Fruit fly (Drosophila melanogaster) whole organism, embryonic: ENCODE data around the gene Eip63F-1.

ENCODE experiments used
- Bgb ChIP-seq: fragments of 200-800 bp; sonication (Bioruptor generic); IDR thresholded peaks from 2 replicates; pipeline ENCODE4 v1.3.6; 2022; ENCODE audit warnings: missing biosample characterization, missing genetic modification characterization; ENCODE audit not compliant: partially characterized antibody
- CG10267 ChIP-seq: fragments of 200-800 bp; sonication (Bioruptor generic); optimal IDR thresholded peaks from 2 replicates; lab custom pipeline; 2018; ENCODE audit warnings: missing biosample characterization, mild to moderate bottlenecking, missing genetic modification characterization, moderate library complexity
- CG11560 ChIP-seq: fragments of 200-800 bp; sonication (Bioruptor generic); IDR thresholded peaks from 3 replicates; pipeline ENCODE4 v1.3.6; 2022; ENCODE audit warnings: missing biosample characterization, missing genetic modification characterization
- CG11695 ChIP-seq: fragments of 200-800 bp; sonication (Bioruptor generic); IDR thresholded peaks from 3 replicates; pipeline ENCODE4 v1.3.6; 2022; ENCODE audit warnings: missing biosample characterization, missing genetic modification characterization
- CG12769 ChIP-seq: fragments of 200-800 bp; sonication (Bioruptor generic); optimal IDR thresholded peaks from 2 replicates; lab custom pipeline; 2019; ENCODE audit warnings: missing biosample characterization, mild to moderate bottlenecking, missing genetic modification characterization, moderate library complexity
- CG17359 ChIP-seq: fragments of 200-800 bp; sonication (Bioruptor generic); optimal IDR thresholded peaks from 3 replicates; lab custom pipeline; 2018; ENCODE audit warnings: missing biosample characterization, mild to moderate bottlenecking, missing genetic modification characterization, moderate library complexity
- CG18619 ChIP-seq: fragments of 200-800 bp; sonication (Bioruptor generic); optimal IDR thresholded peaks from 3 replicates; lab custom pipeline; 2017; ENCODE audit warnings: missing biosample characterization, mild to moderate bottlenecking, missing genetic modification characterization
- CG30020 ChIP-seq: fragments of 200-800 bp; optimal IDR thresholded peaks from 2 replicates; lab custom pipeline; 2019; ENCODE audit warnings: missing biosample characterization, mild to moderate bottlenecking, missing genetic modification characterization, moderate library complexity
- CG30431 ChIP-seq: fragments of 200-800 bp; sonication (Bioruptor generic); optimal IDR thresholded peaks from 2 replicates; lab custom pipeline; 2017; ENCODE audit warnings: missing biosample characterization, missing genetic modification characterization
- CG32532 ChIP-seq: fragments of 200-800 bp; sonication (Bioruptor generic); IDR thresholded peaks from 2 replicates; pipeline ENCODE4 v1.3.6; 2022; ENCODE audit warnings: missing biosample characterization, missing genetic modification characterization
- CG32767 ChIP-seq: fragments of 200-800 bp; sonication (Bioruptor generic); IDR thresholded peaks from 2 replicates; pipeline ENCODE4 v1.3.6; 2022; ENCODE audit warnings: missing biosample characterization, missing genetic modification characterization
- CG3995 ChIP-seq: fragments of 200-800 bp; sonication (Bioruptor generic); optimal IDR thresholded peaks from 3 replicates; lab custom pipeline; 2016; ENCODE audit warnings: missing biosample characterization, missing genetic modification characterization
- CG6175 ChIP-seq: fragments of 200-800 bp; sonication (Bioruptor generic); IDR thresholded peaks from 3 replicates; pipeline ENCODE4 v1.3.6; 2022; ENCODE audit warnings: missing biosample characterization, missing genetic modification characterization
- CrebB ChIP-seq: fragments of 200-800 bp; sonication (Bioruptor generic); optimal IDR thresholded peaks from 3 replicates; lab custom pipeline; 2018; ENCODE audit warnings: missing biosample characterization, mild to moderate bottlenecking, missing genetic modification characterization
- Elba2 ChIP-seq: fragments of 200-800 bp; sonication (Bioruptor generic); optimal IDR thresholded peaks from 3 replicates; lab custom pipeline; 2016; ENCODE audit warnings: missing biosample characterization, missing genetic modification characterization
- Ets97D ChIP-seq: fragments of 200-800 bp; sonication (Bioruptor generic); optimal IDR thresholded peaks from 3 replicates; lab custom pipeline; 2016; ENCODE audit warnings: missing biosample characterization, missing genetic modification characterization
- Mes4 ChIP-seq: fragments of 200-800 bp; sonication (Bioruptor generic); optimal IDR thresholded peaks from 2 replicates; lab custom pipeline; 2016; ENCODE audit warnings: missing biosample characterization, missing genetic modification characterization
- NC2α ChIP-seq: fragments of 200-800 bp; sonication (Bioruptor generic); optimal IDR thresholded peaks from 2 replicates; lab custom pipeline; 2016; ENCODE audit warnings: missing biosample characterization, missing genetic modification characterization
- NC2β ChIP-seq: fragments of 200-800 bp; sonication (Bioruptor generic); optimal IDR thresholded peaks from 2 replicates; lab custom pipeline; 2016; ENCODE audit warnings: missing biosample characterization, missing genetic modification characterization
- Nf-YC ChIP-seq: fragments of 200-800 bp; optimal IDR thresholded peaks from 3 replicates; lab custom pipeline; 2019; ENCODE audit warnings: missing biosample characterization, mild to moderate bottlenecking, missing genetic modification characterization, moderate library complexity
- Spps ChIP-seq: fragments of 200-800 bp; sonication (Bioruptor generic); optimal IDR thresholded peaks from 2 replicates; lab custom pipeline; 2018; ENCODE audit warnings: missing biosample characterization, mild to moderate bottlenecking, missing genetic modification characterization
- Stat92E ChIP-seq, 3 experiments: fragments of >200 bp in 2 of 3; fragments of 200-800 bp in 1 of 3; sonication (Bioruptor generic) in 1 of 3; optimal IDR thresholded peaks; 2 replicates each; lab custom pipeline; 2017 to 2019; ENCODE audit warnings: missing biosample characterization in 3 of 3, missing genetic modification characterization in 3 of 3, mild to moderate bottlenecking in 1 of 3, moderate library complexity in 1 of 3
- Trl ChIP-seq, 3 experiments: fragments of >200 bp in 2 of 3; fragments of 200-800 bp in 1 of 3; sonication (Bioruptor generic) in 1 of 3; optimal IDR thresholded peaks; 2 replicates in 1 of 3; 3 replicates in 2 of 3; lab custom pipeline; 2016 to 2017; ENCODE audit warnings: missing biosample characterization in 1 of 3, missing genetic modification characterization in 1 of 3
- Usf ChIP-seq: fragments of 200-800 bp; sonication (Bioruptor generic); optimal IDR thresholded peaks from 2 replicates; lab custom pipeline; 2017; ENCODE audit warnings: missing genotype, missing biosample characterization, missing genetic modification characterization
- Vsx1 ChIP-seq: fragments of 200-800 bp; sonication (Bioruptor generic); optimal IDR thresholded peaks from 2 replicates; lab custom pipeline; 2017; ENCODE audit warnings: missing biosample characterization, mild to moderate bottlenecking, missing genetic modification characterization, missing genetic modification reagents
- ap ChIP-seq: fragments of 200-800 bp; sonication (Bioruptor generic); IDR thresholded peaks from 2 replicates; pipeline ENCODE4 v1.3.6; 2022; ENCODE audit warnings: missing biosample characterization, missing genetic modification characterization
- bbx ChIP-seq: fragments of 200-800 bp; sonication (Bioruptor generic); IDR thresholded peaks from 2 replicates; pipeline ENCODE4 v1.3.6; 2022; ENCODE audit warnings: missing biosample characterization, missing genetic modification characterization; ENCODE audit not compliant: partially characterized antibody
- bigmax ChIP-seq: fragments of 200-800 bp; sonication (Bioruptor generic); optimal IDR thresholded peaks from 2 replicates; lab custom pipeline; 2018; ENCODE audit warnings: missing biosample characterization, mild to moderate bottlenecking, missing genetic modification characterization
- crol ChIP-seq: fragments of 200-800 bp; sonication (Bioruptor generic); IDR thresholded peaks from 2 replicates; pipeline ENCODE4 v1.3.6; 2022; ENCODE audit warnings: missing biosample characterization, missing genetic modification characterization
- danr ChIP-seq: fragments of 200-800 bp; sonication (Bioruptor generic); IDR thresholded peaks from 2 replicates; pipeline ENCODE4 v1.3.6; 2022; ENCODE audit warnings: missing biosample characterization, missing genetic modification characterization
- dati ChIP-seq: fragments of 200-800 bp; sonication (Bioruptor generic); IDR thresholded peaks from 2 replicates; pipeline ENCODE4 v1.3.6; 2022; ENCODE audit warnings: missing biosample characterization, missing genetic modification characterization
- dimm ChIP-seq: fragments of 200-800 bp; sonication (Bioruptor generic); IDR thresholded peaks from 2 replicates; pipeline ENCODE4 v1.3.6; 2022; ENCODE audit warnings: missing biosample characterization, missing genetic modification characterization
- dm ChIP-seq: fragments of 200-800 bp; sonication (Bioruptor generic); optimal IDR thresholded peaks from 3 replicates; lab custom pipeline; 2016; ENCODE audit warnings: missing biosample characterization, missing genetic modification characterization
- eve ChIP-seq, 2 experiments: fragments of >200 bp; optimal IDR thresholded peaks; 2 replicates each; lab custom pipeline; 2017; ENCODE audit warnings: missing biosample characterization in 2 of 2, missing genetic modification characterization in 2 of 2
- eyg ChIP-seq: fragments of 200-800 bp; sonication (Bioruptor generic); optimal IDR thresholded peaks from 3 replicates; lab custom pipeline; 2016; ENCODE audit warnings: missing biosample characterization, missing genetic modification characterization
- gcm ChIP-seq: fragments of 200-800 bp; sonication (Bioruptor generic); optimal IDR thresholded peaks from 2 replicates; lab custom pipeline; 2019; ENCODE audit warnings: missing biosample characterization, mild to moderate bottlenecking, missing genetic modification characterization, moderate library complexity
- h ChIP-seq: fragments of >200 bp; optimal IDR thresholded peaks from 2 replicates; lab custom pipeline; 2017
- ham ChIP-seq: fragments of 200-800 bp; sonication (Bioruptor generic); IDR thresholded peaks from 2 replicates; pipeline ENCODE4 v1.3.6; 2022; ENCODE audit warnings: missing biosample characterization, missing genetic modification characterization
- hth ChIP-seq: fragments of >200 bp; optimal IDR thresholded peaks from 2 replicates; lab custom pipeline; 2017; ENCODE audit warnings: inconsistent platforms
- inv ChIP-seq: fragments of 200-800 bp; sonication (Bioruptor generic); IDR thresholded peaks from 2 replicates; pipeline ENCODE4 v1.3.6; 2022; ENCODE audit warnings: missing biosample characterization, missing genetic modification characterization; ENCODE audit not compliant: partially characterized antibody
- jigr1 ChIP-seq: fragments of 200-800 bp; sonication (Bioruptor generic); IDR thresholded peaks from 3 replicates; pipeline ENCODE4 v1.3.6; 2022; ENCODE audit warnings: missing biosample characterization, missing genetic modification characterization
- ken ChIP-seq: fragments of 200-800 bp; sonication (Bioruptor generic); IDR thresholded peaks from 3 replicates; pipeline ENCODE4 v1.3.6; 2022; ENCODE audit warnings: missing biosample characterization, missing genetic modification characterization
- lov ChIP-seq, 2 experiments: fragments of 200-800 bp in 1 of 2; fragments of >200 bp in 1 of 2; sonication (Bioruptor generic) in 1 of 2; IDR thresholded peaks in 1 of 2; optimal IDR thresholded peaks in 1 of 2; 2 replicates in 1 of 2; 3 replicates in 1 of 2; pipeline versions ENCODE4 v1.3.6 to Lab custom; 2017 to 2022; ENCODE audit warnings: missing biosample characterization in 1 of 2, missing genetic modification characterization in 1 of 2
- nmo ChIP-seq: fragments of 200-800 bp; sonication (Bioruptor generic); optimal IDR thresholded peaks from 2 replicates; lab custom pipeline; 2018; ENCODE audit warnings: missing biosample characterization, mild to moderate bottlenecking, missing genetic modification characterization, moderate library complexity
- pho ChIP-seq: fragments of 200-800 bp; sonication (Bioruptor generic); optimal IDR thresholded peaks from 2 replicates; lab custom pipeline; 2016; ENCODE audit warnings: missing biosample characterization, missing genetic modification characterization
- seq ChIP-seq: fragments of 200-800 bp; sonication (Bioruptor generic); IDR thresholded peaks from 2 replicates; pipeline ENCODE4 v1.3.6; 2022; ENCODE audit warnings: missing biosample characterization, missing genetic modification characterization
- sqz ChIP-seq: fragments of 200-800 bp; sonication (Bioruptor generic); optimal IDR thresholded peaks from 3 replicates; lab custom pipeline; 2018; ENCODE audit warnings: missing biosample characterization, mild to moderate bottlenecking, missing genetic modification characterization
- sug ChIP-seq: fragments of 200-800 bp; optimal IDR thresholded peaks from 2 replicates; lab custom pipeline; 2019; ENCODE audit warnings: missing biosample characterization, mild to moderate bottlenecking, missing genetic modification characterization, moderate library complexity
- tap ChIP-seq: fragments of 200-800 bp; optimal IDR thresholded peaks from 3 replicates; lab custom pipeline; 2019; ENCODE audit warnings: missing biosample characterization, mild to moderate bottlenecking, missing genetic modification characterization, moderate library complexity
- twi ChIP-seq: fragments of 200-800 bp; optimal IDR thresholded peaks from 2 replicates; lab custom pipeline; 2019; ENCODE audit warnings: missing biosample characterization, mild to moderate bottlenecking, missing genetic modification characterization, moderate library complexity
- wdn ChIP-seq: fragments of 200-800 bp; sonication (Bioruptor generic); IDR thresholded peaks from 2 replicates; pipeline ENCODE4 v1.3.6; 2022; ENCODE audit warnings: missing biosample characterization, missing genetic modification characterization

Eip63F-1 gene

dm6 chr3L:3983466-3983946 lies 48.1 kb upstream of the Eip63F-1 start, which contains the start of gene scrt (continued):
- TF ChIP-seq Vsx1 = no peak
- TF ChIP-seq sug (tag; lab: Kevin White, UChicago) = no peak
- no peak for TF ChIP-seq twi (tag; lab: Kevin White, UChicago)
- TF ChIP-seq h = no peak
- TF ChIP-seq CG32767 (GFP tag; lab: Robert Waterston, UW) = peak; percentile 41; the same call in 1 of the 2 replicates
- TF ChIP-seq CG32532 = no peak
- no peak for TF ChIP-seq CG3995 (GFP tag; lab: Kevin White, UChicago)
- no peak; the same call in 1 of the 2 replicates for TF ChIP-seq crol (GFP tag; lab: Robert Waterston, UW)
- TF ChIP-seq Mes4 = no peak
- peak; percentile 32 for TF ChIP-seq NC2β (GFP tag; lab: Kevin White, UChicago)
- TF ChIP-seq CG6175 (GFP tag; lab: Robert Waterston, UW) = no peak
- peak; percentile 12 for TF ChIP-seq CG17359 (tag; lab: Kevin White, UChicago)
- no peak for TF ChIP-seq Elba2 (GFP tag; lab: Kevin White, UChicago)
- peak; percentile 5 for TF ChIP-seq CG30431
- no peak for TF ChIP-seq dm (GFP tag; lab: Kevin White, UChicago)
- TF ChIP-seq pho (GFP tag; lab: Kevin White, UChicago) = peak; percentile 34
- no peak for TF ChIP-seq tap (tag; lab: Kevin White, UChicago)
- no peak for TF ChIP-seq Usf (GFP tag; lab: Kevin White, UChicago)
- no peak for TF ChIP-seq Spps (tag; lab: Kevin White, UChicago)
- TF ChIP-seq ken (GFP tag; lab: Robert Waterston, UW) = 0 out of 3 replicates have a peak, but pooled peaks have one; percentile 59
- TF ChIP-seq eyg (GFP tag; lab: Kevin White, UChicago) = no peak
- no peak; the same call in 1 of the 2 replicates for TF ChIP-seq bbx (GFP tag; lab: Robert Waterston, UW)
- peak; percentile 82 for TF ChIP-seq CG30020 (tag; lab: Kevin White, UChicago)
- TF ChIP-seq CG10267 = peak; percentile 59
- TF ChIP-seq Ets97D = peak; percentile 21
- TF ChIP-seq jigr1 (GFP tag; lab: Robert Waterston, UW) = no peak
- no peak for TF ChIP-seq sqz (GFP tag; lab: Kevin White, UChicago)
- TF ChIP-seq bigmax (GFP tag; lab: Kevin White, UChicago) = no peak
- peak; percentile 51 for TF ChIP-seq nmo (GFP tag; lab: Kevin White, UChicago)
- TF ChIP-seq CrebB (tag; lab: Kevin White, UChicago) = no peak
- TF ChIP-seq seq (GFP tag; lab: Robert Waterston, UW) = peak; percentile 73
- TF ChIP-seq CG12769 (tag; lab: Kevin White, UChicago) = no peak
- no peak for TF ChIP-seq gcm (GFP tag; lab: Kevin White, UChicago)
- no peak for TF ChIP-seq lov (optimal IDR thresholded peaks at IDR 0.05; lab: Kevin White, UChicago)
- peak; percentile 32; the same call in 1 of the 3 replicates for TF ChIP-seq lov (GFP tag; IDR thresholded peaks at IDR 0.05; lab: Robert Waterston, UW)
- no peak for TF ChIP-seq hth
- TF ChIP-seq CG11695 = no peak
- no peak for TF ChIP-seq dimm (GFP tag; lab: Robert Waterston, UW)
- TF ChIP-seq wdn (GFP tag; lab: Robert Waterston, UW) = no peak
- peak; percentile 28 for TF ChIP-seq CG18619 (GFP tag; lab: Kevin White, UChicago)
- peak; percentile 42 for TF ChIP-seq inv (GFP tag; lab: Robert Waterston, UW)
- TF ChIP-seq eve (GFP tag; optimal IDR thresholded peaks at IDR 0.05; lab: Kevin White, UChicago) = peak in 1 of 2 experiments; percentile 8
- TF ChIP-seq danr (GFP tag; lab: Robert Waterston, UW) = no peak
- no peak for TF ChIP-seq ap (GFP tag; lab: Robert Waterston, UW)
- TF ChIP-seq dati = no peak
- TF ChIP-seq Stat92E (GFP tag; optimal IDR thresholded peaks at IDR 0.05; lab: Kevin White, UChicago) = no peak
- TF ChIP-seq Nf-YC (tag; lab: Kevin White, UChicago) = no peak
- no peak for TF ChIP-seq ham (GFP tag; lab: Robert Waterston, UW)
- no peak for TF ChIP-seq CG11560 (tag; lab: Robert Waterston, UW)
- TF ChIP-seq Bgb (GFP tag; lab: Robert Waterston, UW) = no peak
- TF ChIP-seq NC2α (GFP tag; lab: Kevin White, UChicago) = no peak
- peak; percentile 63 to 85 for TF ChIP-seq Trl (optimal IDR thresholded peaks at IDR 0.05; lab: Kevin White, UChicago)
- peak; percentile 41 for TF ChIP-seq Trl (GFP tag; optimal IDR thresholded peaks at IDR 0.05; lab: Kevin White, UChicago)
